Worm (Caenorhabditis elegans) whole organism, L1 larva: ENCODE measurements around the gene Y49F6B.9.

ENCODE experiments used
- C04F5.9 ChIP-seq: sonication (generic microtip); optimal IDR thresholded peaks from 2 replicates; lab custom pipeline; 2016; ENCODE audit warnings: missing genetic modification characterization, missing compliant biosample characterization
- C16A3.4 ChIP-seq: fragments of 150-350 bp; optimal IDR thresholded peaks from 2 replicates; lab custom pipeline; 2014; ENCODE audit warnings: missing biosample characterization, missing genetic modification characterization
- C34B4.2 ChIP-seq: sonication (generic microtip); optimal IDR thresholded peaks from 2 replicates; lab custom pipeline; 2017; ENCODE audit warnings: mild to moderate bottlenecking, missing genetic modification characterization, missing compliant biosample characterization
- F16B12.6 ChIP-seq: fragments of 150-350 bp; optimal IDR thresholded peaks from 2 replicates; lab custom pipeline; 2014; ENCODE audit warnings: missing biosample characterization, missing genetic modification characterization
- Y116A8C.19 ChIP-seq: sonication (generic microtip); optimal IDR thresholded peaks from 2 replicates; lab custom pipeline; 2016; ENCODE audit warnings: missing compliant biosample characterization, missing genetic modification characterization, borderline replicate concordance
- alr-1 ChIP-seq: fragments of 200-800 bp; sonication (Bioruptor generic); optimal IDR thresholded peaks from 2 replicates; lab custom pipeline; 2018; ENCODE audit warnings: borderline replicate concordance, mild to moderate bottlenecking, missing genetic modification characterization, missing compliant biosample characterization
- blmp-1 ChIP-seq: fragments of 150-350 bp; optimal IDR thresholded peaks from 2 replicates; lab custom pipeline; 2014; ENCODE audit warnings: missing biosample characterization, missing genetic modification characterization
- ceh-63 ChIP-seq: fragments of 200-800 bp; sonication (Bioruptor generic); optimal IDR thresholded peaks from 2 replicates; lab custom pipeline; 2018; ENCODE audit warnings: mild to moderate bottlenecking, missing genetic modification characterization, missing compliant biosample characterization
- ces-1 ChIP-seq: fragments of 150-350 bp; optimal IDR thresholded peaks from 2 replicates; lab custom pipeline; 2014; ENCODE audit warnings: missing biosample characterization, missing genetic modification reagents, missing genetic modification characterization
- egl-13 ChIP-seq: sonication (generic microtip); optimal IDR thresholded peaks from 2 replicates; lab custom pipeline; 2016; ENCODE audit warnings: missing genotype, missing genetic modification reagents, missing genetic modification characterization, missing compliant biosample characterization
- elt-2 ChIP-seq: sonication (generic microtip); optimal IDR thresholded peaks from 2 replicates; lab custom pipeline; 2016; ENCODE audit warnings: missing genetic modification characterization, mild to moderate bottlenecking, inconsistent platforms, missing compliant biosample characterization, missing genetic modification reagents
- ets-5 ChIP-seq: fragments of 200-800 bp; sonication (Bioruptor generic); IDR thresholded peaks from 2 replicates; pipeline ENCODE4 v1.3.6; 2022; ENCODE audit warnings: missing genetic modification characterization, missing compliant biosample characterization
- fkh-10 ChIP-seq: sonication (generic microtip); optimal IDR thresholded peaks from 2 replicates; lab custom pipeline; 2017; ENCODE audit warnings: missing biosample characterization, missing genetic modification reagents, missing genetic modification characterization
- fkh-4 ChIP-seq: sonication (generic microtip); optimal IDR thresholded peaks from 2 replicates; lab custom pipeline; 2016; ENCODE audit warnings: missing compliant biosample characterization, missing genetic modification characterization, borderline replicate concordance
- fkh-8 ChIP-seq: sonication (generic microtip); optimal IDR thresholded peaks from 2 replicates; lab custom pipeline; 2016; ENCODE audit warnings: mild to moderate bottlenecking, missing genetic modification characterization, missing compliant biosample characterization
- grh-1 ChIP-seq: fragments of 200-800 bp; sonication (Bioruptor generic); IDR thresholded peaks from 2 replicates; pipeline ENCODE4 v1.3.6; 2022; ENCODE audit warnings: missing genetic modification reagents, missing genetic modification characterization, missing compliant biosample characterization
- hlh-4 ChIP-seq: sonication (generic microtip); optimal IDR thresholded peaks from 2 replicates; lab custom pipeline; 2016; ENCODE audit warnings: mild to moderate bottlenecking, missing genetic modification characterization, missing compliant biosample characterization
- hpl-2 ChIP-seq: fragments of 150-350 bp; optimal IDR thresholded peaks from 2 replicates; lab custom pipeline; 2014; ENCODE audit warnings: missing biosample characterization, missing genetic modification reagents, missing genetic modification characterization
- jun-1 ChIP-seq: fragments of 150-350 bp; optimal IDR thresholded peaks from 2 replicates; lab custom pipeline; 2014; ENCODE audit warnings: missing biosample characterization, missing genetic modification reagents, missing genetic modification characterization
- lin-13 ChIP-seq: fragments of 150-350 bp; optimal IDR thresholded peaks from 2 replicates; lab custom pipeline; 2014; ENCODE audit warnings: missing biosample characterization, missing genetic modification reagents, missing genetic modification characterization
- lin-14 ChIP-seq: fragments of 200-800 bp; sonication (Bioruptor generic); optimal IDR thresholded peaks from 2 replicates; lab custom pipeline; 2018; ENCODE audit warnings: mild to moderate bottlenecking, missing genetic modification characterization, moderate library complexity, missing compliant biosample characterization
- lin-35 ChIP-seq, 2 experiments: fragments of 150-350 bp; optimal IDR thresholded peaks; 2 replicates each; lab custom pipeline; 2014; ENCODE audit warnings: missing biosample characterization in 2 of 2, missing genetic modification characterization in 2 of 2, missing genetic modification reagents in 2 of 2
- lir-3 ChIP-seq: sonication (generic microtip); optimal IDR thresholded peaks from 2 replicates; lab custom pipeline; 2016; ENCODE audit warnings: mild to moderate bottlenecking, missing genetic modification characterization, moderate library complexity, missing compliant biosample characterization; ENCODE audit not compliant: poor library complexity
- lsy-2 ChIP-seq, 2 experiments: fragments of 150-350 bp; optimal IDR thresholded peaks; 2 replicates each; lab custom pipeline; 2014; ENCODE audit warnings: missing biosample characterization in 2 of 2, missing genetic modification characterization in 2 of 2
- mab-9 ChIP-seq: fragments of 200-800 bp; sonication (Bioruptor generic); IDR thresholded peaks from 2 replicates; pipeline ENCODE4 v1.3.6; 2022; ENCODE audit warnings: missing genetic modification reagents, missing genetic modification characterization, missing compliant biosample characterization
- mdl-1 ChIP-seq, 2 experiments: fragments of 150-350 bp; optimal IDR thresholded peaks; 2 replicates each; lab custom pipeline; 2014 to 2017; ENCODE audit warnings: missing biosample characterization in 2 of 2, missing genetic modification characterization in 2 of 2, inconsistent platforms in 1 of 2
- mef-2 ChIP-seq: fragments of 150-350 bp; optimal IDR thresholded peaks from 2 replicates; lab custom pipeline; 2014; ENCODE audit warnings: missing biosample characterization, missing genetic modification characterization
- mep-1 ChIP-seq: fragments of 150-350 bp; optimal IDR thresholded peaks from 2 replicates; lab custom pipeline; 2014; ENCODE audit warnings: missing biosample characterization, missing genetic modification characterization
- nhr-11 ChIP-seq: fragments of 150-350 bp; optimal IDR thresholded peaks from 2 replicates; lab custom pipeline; 2014; ENCODE audit warnings: missing biosample characterization, missing genetic modification characterization
- nhr-12 ChIP-seq: sonication (generic microtip); optimal IDR thresholded peaks from 2 replicates; lab custom pipeline; 2017; ENCODE audit warnings: missing biosample characterization, missing genetic modification characterization
- nhr-19 ChIP-seq: fragments of 200-800 bp; sonication (Bioruptor generic); conservative IDR thresholded peaks from 2 replicates; pipeline ENCODE4 v1.3.6; 2022; ENCODE audit warnings: missing genetic modification characterization, missing compliant biosample characterization
- nhr-20 ChIP-seq: sonication (generic microtip); optimal IDR thresholded peaks from 2 replicates; lab custom pipeline; 2016; ENCODE audit warnings: mild to moderate bottlenecking, missing genetic modification characterization, missing compliant biosample characterization
- nhr-28 ChIP-seq: fragments of 150-350 bp; optimal IDR thresholded peaks from 2 replicates; lab custom pipeline; 2014; ENCODE audit warnings: missing biosample characterization, missing genetic modification characterization
- nhr-71 ChIP-seq: sonication (generic microtip); optimal IDR thresholded peaks from 2 replicates; lab custom pipeline; 2016; ENCODE audit warnings: mild to moderate bottlenecking, missing genetic modification characterization, moderate library complexity, missing compliant biosample characterization
- nhr-77 ChIP-seq: fragments of 150-350 bp; optimal IDR thresholded peaks from 2 replicates; lab custom pipeline; 2014; ENCODE audit warnings: missing biosample characterization, missing genetic modification characterization
- nhr-85 ChIP-seq: sonication (generic microtip); peaks from one replicate; lab custom pipeline; 2016; ENCODE audit warnings: missing genetic modification characterization, inconsistent platforms, missing compliant biosample characterization
- pag-3 ChIP-seq: sonication (generic microtip); optimal IDR thresholded peaks from 2 replicates; lab custom pipeline; 2017; ENCODE audit warnings: missing genetic modification characterization, mild to moderate bottlenecking, missing compliant biosample characterization, antibody characterized with exemption, borderline replicate concordance; ENCODE audit not compliant: insufficient read depth
- snu-23 ChIP-seq: sonication (generic microtip); optimal IDR thresholded peaks from 2 replicates; lab custom pipeline; 2016; ENCODE audit warnings: missing genetic modification characterization, missing compliant biosample characterization
- sox-4 ChIP-seq: sonication (generic microtip); optimal IDR thresholded peaks from 2 replicates; lab custom pipeline; 2016; ENCODE audit warnings: missing genetic modification characterization, missing compliant biosample characterization
- sup-37 ChIP-seq: fragments of 200-800 bp; sonication (Bioruptor generic); optimal IDR thresholded peaks from 2 replicates; lab custom pipeline; 2018; ENCODE audit warnings: mild to moderate bottlenecking, missing genetic modification characterization, missing compliant biosample characterization
- swsn-7 ChIP-seq: sonication (generic microtip); optimal IDR thresholded peaks from 2 replicates; lab custom pipeline; 2016; ENCODE audit warnings: missing genetic modification characterization, missing compliant biosample characterization
- tlp-1 ChIP-seq: fragments of 150-350 bp; optimal IDR thresholded peaks from 2 replicates; lab custom pipeline; 2014; ENCODE audit warnings: missing biosample characterization, missing genetic modification characterization
- unc-130 ChIP-seq: fragments of 150-350 bp; optimal IDR thresholded peaks from 2 replicates; lab custom pipeline; 2017; ENCODE audit warnings: missing biosample characterization, missing genetic modification characterization, inconsistent platforms
- unc-62 ChIP-seq: fragments of 150-350 bp; optimal IDR thresholded peaks from 2 replicates; lab custom pipeline; 2014; ENCODE audit warnings: missing biosample characterization, missing genetic modification reagents, missing genetic modification characterization
- unc-98 ChIP-seq: fragments of 200-800 bp; sonication (Bioruptor generic); IDR thresholded peaks from 2 replicates; pipeline ENCODE4 v1.3.6; 2022; ENCODE audit warnings: missing genetic modification characterization, missing compliant biosample characterization
- xbp-1 ChIP-seq: sonication (generic microtip); optimal IDR thresholded peaks from 2 replicates; lab custom pipeline; 2016; ENCODE audit warnings: missing genetic modification characterization, missing compliant biosample characterization
- zag-1 ChIP-seq: fragments of 150-350 bp; optimal IDR thresholded peaks from 2 replicates; lab custom pipeline; 2014; ENCODE audit warnings: missing biosample characterization, missing genetic modification characterization
- zip-4 ChIP-seq: fragments of 200-800 bp; sonication (Bioruptor generic); optimal IDR thresholded peaks from 2 replicates; lab custom pipeline; 2018; ENCODE audit warnings: mild to moderate bottlenecking, missing genetic modification characterization, moderate library complexity, missing compliant biosample characterization

The Y49F6B.9 gene

DNA sequence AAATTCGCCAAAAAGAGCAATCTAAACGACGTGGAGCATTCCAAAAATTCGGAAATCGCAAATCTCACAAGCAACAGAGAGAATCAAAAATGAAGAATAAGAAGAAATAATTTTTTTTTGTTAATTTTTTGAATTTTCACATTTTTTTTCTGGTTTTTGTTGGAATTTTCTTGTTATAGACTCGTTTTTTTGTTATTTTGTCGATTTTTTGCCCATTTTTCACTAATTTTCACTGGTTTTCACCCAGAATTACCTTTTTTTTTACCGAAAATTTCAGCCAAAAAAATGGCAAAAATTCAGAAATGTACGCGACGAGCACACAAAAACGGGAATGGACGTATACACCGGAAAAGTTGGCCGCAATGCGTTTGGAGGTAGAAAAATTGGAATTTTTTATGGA, 5.5 kb upstream of the Y49F6B.9 start, which contains the start of gene cyh-1:
cyh-1 (plus strand) TSS at position 301 of the 400 bp plus-strand sequence.
- TF ChIP-seq zip-4 (no peak), fkh-8 (tag; lab: Kevin White, UChicago) (no peak), sup-37 (GFP tag; lab: Kevin White, UChicago) (no peak), sox-4 (tag; lab: Kevin White, UChicago) (no peak), mef-2 (tag; lab: Kevin White, UChicago) (no peak), Y116A8C.19 (tag; lab: Kevin White, UChicago) (no peak), unc-130 (no peak), nhr-77 (tag; lab: Kevin White, UChicago) (no peak), hpl-2 (GFP tag; lab: Kevin White, UChicago) (no peak), F16B12.6 (tag; lab: Kevin White, UChicago) (no peak)
- TF ChIP-seq, all 84 proteins: peak for 0

DNA sequence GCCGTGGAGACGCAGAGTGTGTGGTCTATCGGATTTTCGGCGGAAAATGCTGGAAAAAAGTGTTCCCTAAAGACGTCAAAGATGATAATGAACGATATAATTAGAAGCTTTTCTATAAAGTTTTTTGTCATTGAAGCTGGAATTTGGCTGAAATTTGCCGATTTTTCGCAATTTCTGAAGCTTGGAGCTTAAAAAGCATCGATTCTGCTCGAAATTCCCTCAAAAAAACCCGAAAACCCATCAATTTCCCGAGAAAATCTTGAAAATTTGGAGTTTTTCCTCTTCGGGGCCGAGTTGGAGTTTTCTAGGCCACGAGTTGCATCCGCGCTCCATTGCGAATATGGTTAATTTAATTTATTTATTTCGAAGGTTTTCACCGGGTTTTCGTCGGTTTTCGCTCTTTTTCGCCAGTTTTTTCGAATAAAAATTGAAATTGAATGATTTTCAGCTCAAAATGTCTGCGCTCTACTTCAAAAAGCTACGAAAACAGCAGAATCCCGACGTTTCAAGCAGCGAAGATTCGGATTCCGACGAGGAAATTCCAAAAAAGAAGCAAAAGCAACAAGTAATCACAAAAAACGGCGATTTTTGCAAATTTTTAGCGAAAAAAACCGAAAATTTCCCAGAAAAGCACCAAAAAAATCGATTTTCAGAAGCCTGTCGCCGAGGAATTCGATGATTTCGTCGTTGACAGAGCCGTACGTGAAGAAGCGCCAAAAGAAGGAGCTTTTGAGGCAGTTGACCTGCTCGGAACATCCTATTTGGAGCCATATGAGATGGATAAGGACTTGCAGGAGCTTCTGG, 3.5 kb upstream of the Y49F6B.9 start, which contains the start of the genes col-71 and Y49F6B.2:
col-71 (minus strand) TSS at position 51 of the 804 bp plus-strand sequence.
Y49F6B.2 (plus strand) TSS at position 449 of the 804 bp plus-strand sequence.
- TF ChIP-seq elt-2 (tag; lab: Kevin White, UChicago) (peak; percentile 68), Y116A8C.19 (tag; lab: Kevin White, UChicago) (peak; percentile 32), ets-5 (GFP tag; lab: Robert Waterston, UW) (no peak), fkh-10 (GFP tag; lab: Kevin White, UChicago) (peak; percentile 74), ces-1 (GFP tag; lab: Kevin White, UChicago) (peak; percentile 85), lin-35 (GFP tag; optimal IDR thresholded peaks at IDR 0.05; lab: Kevin White, UChicago) (peak; percentile 71 to 74), zip-4 (no peak), nhr-71 (tag; lab: Kevin White, UChicago) (peak; percentile 87), nhr-11 (tag; lab: Kevin White, UChicago) (peak; percentile 22), fkh-4 (tag; lab: Kevin White, UChicago) (peak; percentile 95), lin-14 (GFP tag; lab: Kevin White, UChicago) (peak; percentile 89), xbp-1 (tag; lab: Kevin White, UChicago) (peak; percentile 87), hpl-2 (GFP tag; lab: Kevin White, UChicago) (no peak), zag-1 (tag; lab: Kevin White, UChicago) (no peak), lsy-2 (tag; optimal IDR thresholded peaks at IDR 0.05; lab: Kevin White, UChicago) (peak; percentile 84 to 85), sup-37 (GFP tag; lab: Kevin White, UChicago) (no peak), nhr-85 (tag; lab: Kevin White, UChicago) (peak; percentile 91), alr-1 (tag; lab: Kevin White, UChicago) (no peak), tlp-1 (tag; lab: Kevin White, UChicago) (no peak), grh-1 (GFP tag; lab: Robert Waterston, UW) (peak; percentile 57), mef-2 (tag; lab: Kevin White, UChicago) (no peak), unc-62 (no peak), C04F5.9 (tag; lab: Kevin White, UChicago) (peak; percentile 80), nhr-20 (tag; lab: Kevin White, UChicago) (peak; percentile 76), blmp-1 (tag; lab: Kevin White, UChicago) (peak; percentile 57), jun-1 (tag; lab: Kevin White, UChicago) (peak; percentile 31), snu-23 (GFP tag; lab: Kevin White, UChicago) (peak; percentile 86), nhr-12 (no peak), nhr-28 (tag; lab: Kevin White, UChicago) (no peak), lir-3 (tag; lab: Kevin White, UChicago) (peak; percentile 95), swsn-7 (tag; lab: Kevin White, UChicago) (peak; percentile 81), nhr-19 (GFP tag; lab: Robert Waterston, UW) (peak; percentile 79), mdl-1 (tag; optimal IDR thresholded peaks at IDR 0.05; lab: Kevin White, UChicago) (peak in 1 of 2 experiments; percentile 53), ceh-63 (no peak), fkh-8 (tag; lab: Kevin White, UChicago) (peak; percentile 86), egl-13 (tag; lab: Kevin White, UChicago) (peak; percentile 91), C16A3.4 (tag; lab: Kevin White, UChicago) (peak; percentile 72), C34B4.2 (tag; lab: Kevin White, UChicago) (no peak), mab-9 (GFP tag; lab: Robert Waterston, UW) (peak; percentile 86), unc-98 (peak; percentile 80), lin-13 (GFP tag; lab: Kevin White, UChicago) (peak; percentile 80), pag-3 (tag; lab: Kevin White, UChicago) (no peak), mep-1 (tag; lab: Kevin White, UChicago) (peak; percentile 85), hlh-4 (tag; lab: Kevin White, UChicago) (no peak)
